Fruit fly (Drosophila melanogaster) whole organism, pupa: ENCODE results near the gene unc-119.

ENCODE experiments used
- CG10348 ChIP-seq: fragments of 200-800 bp; sonication (Bioruptor generic); IDR thresholded peaks from 2 replicates; pipeline ENCODE4 v1.3.6; 2022; ENCODE audit warnings: missing biosample characterization, missing genetic modification characterization
- CG12605 ChIP-seq: fragments of 200-800 bp; sonication (Bioruptor generic); IDR thresholded peaks from 2 replicates; pipeline ENCODE4 v1.3.6; 2022; ENCODE audit warnings: missing biosample characterization, missing genetic modification characterization
- CG13204 ChIP-seq: fragments of 200-800 bp; sonication (Bioruptor generic); optimal IDR thresholded peaks from 2 replicates; lab custom pipeline; 2018; ENCODE audit warnings: missing biosample characterization, mild to moderate bottlenecking, missing genetic modification characterization, moderate library complexity
- CG14655 ChIP-seq: fragments of 200-800 bp; sonication (Bioruptor generic); optimal IDR thresholded peaks from 3 replicates; lab custom pipeline; 2017; ENCODE audit warnings: mild to moderate bottlenecking, missing biosample characterization, missing genetic modification reagents, missing genetic modification characterization
- CG15710 ChIP-seq: fragments of 200-800 bp; sonication (Bioruptor generic); optimal IDR thresholded peaks from 2 replicates; lab custom pipeline; 2018; ENCODE audit warnings: missing biosample characterization, mild to moderate bottlenecking, missing genetic modification characterization, moderate library complexity
- CG17806 ChIP-seq: fragments of 200-800 bp; sonication (Bioruptor generic); optimal IDR thresholded peaks from 2 replicates; lab custom pipeline; 2018; ENCODE audit warnings: missing biosample characterization, mild to moderate bottlenecking, missing genetic modification characterization, moderate library complexity
- CG32121 ChIP-seq: fragments of 200-800 bp; sonication (Bioruptor generic); IDR thresholded peaks from 2 replicates; pipeline ENCODE4 v1.3.6; 2022; ENCODE audit warnings: missing biosample characterization, missing genetic modification characterization
- CG34367 ChIP-seq: fragments of 200-800 bp; sonication (Bioruptor generic); optimal IDR thresholded peaks from 2 replicates; lab custom pipeline; 2018; ENCODE audit warnings: missing biosample characterization, mild to moderate bottlenecking, missing genetic modification characterization
- CG4496 ChIP-seq: fragments of 200-800 bp; sonication (Bioruptor generic); IDR thresholded peaks from 3 replicates; pipeline ENCODE4 v1.3.6; 2022; ENCODE audit warnings: missing biosample characterization, missing genetic modification characterization
- CG8159 ChIP-seq: fragments of 200-800 bp; sonication (Bioruptor generic); optimal IDR thresholded peaks from 3 replicates; lab custom pipeline; 2018; ENCODE audit warnings: missing biosample characterization, mild to moderate bottlenecking, missing genetic modification characterization, moderate library complexity
- CG8301 ChIP-seq: fragments of 200-800 bp; sonication (Bioruptor generic); optimal IDR thresholded peaks from 2 replicates; lab custom pipeline; 2018; ENCODE audit warnings: missing biosample characterization, mild to moderate bottlenecking, missing genetic modification characterization
- CG9948 ChIP-seq: fragments of 200-800 bp; sonication (Bioruptor generic); optimal IDR thresholded peaks from 2 replicates; lab custom pipeline; 2018; ENCODE audit warnings: missing biosample characterization, mild to moderate bottlenecking, missing genetic modification characterization, moderate library complexity
- D1 ChIP-seq: fragments of 200-800 bp; sonication (Bioruptor generic); optimal IDR thresholded peaks from 2 replicates; lab custom pipeline; 2018; ENCODE audit warnings: missing biosample characterization, mild to moderate bottlenecking, missing genetic modification characterization, moderate library complexity
- EcR ChIP-seq: fragments of 200-800 bp; sonication (Bioruptor generic); optimal IDR thresholded peaks from 3 replicates; lab custom pipeline; 2019; ENCODE audit warnings: missing biosample characterization, missing genetic modification characterization, mild to moderate bottlenecking, moderate library complexity, missing genetic modification reagents
- Ets98B ChIP-seq: fragments of 200-800 bp; sonication (Bioruptor generic); IDR thresholded peaks from 2 replicates; pipeline ENCODE4 v1.3.6; 2022; ENCODE audit warnings: missing biosample characterization, missing genetic modification characterization
- Pif1A ChIP-seq: fragments of 200-800 bp; sonication (Bioruptor generic); optimal IDR thresholded peaks from 3 replicates; lab custom pipeline; 2016; ENCODE audit warnings: missing biosample characterization, missing genetic modification characterization
- Pif1B ChIP-seq: fragments of 200-800 bp; sonication (Bioruptor generic); optimal IDR thresholded peaks from 3 replicates; lab custom pipeline; 2016; ENCODE audit warnings: missing biosample characterization, missing genetic modification characterization
- Snoo ChIP-seq: fragments of 200-800 bp; sonication (Bioruptor generic); optimal IDR thresholded peaks from 3 replicates; lab custom pipeline; 2017; ENCODE audit warnings: missing biosample characterization, mild to moderate bottlenecking, missing genetic modification characterization, inconsistent platforms
- fd96Ca ChIP-seq: fragments of 200-800 bp; sonication (Bioruptor generic); IDR thresholded peaks from 3 replicates; pipeline ENCODE4 v1.3.6; 2022; ENCODE audit warnings: missing biosample characterization, missing genetic modification characterization
- gl ChIP-seq: fragments of 200-800 bp; sonication (Bioruptor generic); optimal IDR thresholded peaks from 2 replicates; lab custom pipeline; 2018; ENCODE audit warnings: missing biosample characterization, mild to moderate bottlenecking, missing genetic modification characterization
- rn ChIP-seq: fragments of 200-800 bp; sonication (Bioruptor generic); IDR thresholded peaks from 2 replicates; pipeline ENCODE4 v1.3.6; 2022; ENCODE audit warnings: missing biosample characterization, missing genetic modification characterization

Gene unc-119

DNA sequence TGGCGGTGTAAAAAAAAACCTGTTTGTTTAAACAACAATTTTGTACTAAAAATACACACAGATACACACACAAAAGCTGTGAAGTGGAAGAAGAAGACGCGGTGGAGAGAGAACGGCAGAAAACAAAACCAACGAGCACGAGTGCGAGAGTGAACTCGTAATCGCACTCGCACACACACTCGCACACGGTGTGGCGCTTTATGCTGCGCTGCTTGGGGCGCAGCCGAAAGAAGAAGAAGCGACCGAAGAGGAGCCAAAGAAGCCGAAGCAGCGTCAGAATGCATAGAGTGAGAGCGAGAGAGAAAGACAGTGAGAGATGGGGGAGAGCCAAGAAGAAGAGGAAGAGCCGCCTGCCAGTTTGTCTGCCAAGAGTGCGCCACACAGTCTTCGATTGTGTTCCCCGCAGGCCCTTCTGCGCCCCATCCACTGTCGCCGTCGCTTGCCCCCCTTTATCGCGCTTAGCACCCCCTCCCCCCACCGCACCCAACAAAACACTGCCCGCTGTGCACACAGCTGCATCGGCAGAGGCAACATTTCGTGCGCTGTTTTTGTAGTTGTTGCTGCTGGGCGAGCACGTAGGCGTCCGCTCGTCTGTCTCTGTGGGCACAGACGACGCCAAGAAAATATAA, 9.7 kb upstream of the unc-119 start:
- peak; percentile 66 for TF ChIP-seq fd96Ca (GFP tag; lab: Robert Waterston, UW)
- no peak for TF ChIP-seq CG17806 (tag; lab: Kevin White, UChicago)
- no peak for TF ChIP-seq D1 (tag; lab: Kevin White, UChicago)
- TF ChIP-seq gl (tag; lab: Kevin White, UChicago): no peak
- no peak for TF ChIP-seq CG34367 (tag; lab: Kevin White, UChicago)
- TF ChIP-seq Pif1A: no peak
- TF ChIP-seq CG14655 (GFP tag; lab: Kevin White, UChicago): no peak
- no peak for TF ChIP-seq Pif1B (GFP tag; lab: Kevin White, UChicago)
- 0 out of 2 replicates have a peak, but pooled peaks have one; percentile 13 for TF ChIP-seq rn (GFP tag; lab: Robert Waterston, UW)
- TF ChIP-seq Ets98B (GFP tag; lab: Robert Waterston, UW): peak; percentile 71
- TF ChIP-seq CG15710 (tag; lab: Kevin White, UChicago): no peak
- peak; percentile 95 for TF ChIP-seq CG13204 (GFP tag; lab: Kevin White, UChicago)
- peak; percentile 67 for TF ChIP-seq EcR
- TF ChIP-seq CG10348 (GFP tag; lab: Robert Waterston, UW): peak; percentile 61; the same call in 1 of the 2 replicates
- no peak for TF ChIP-seq CG8301
- no peak for TF ChIP-seq CG9948 (tag; lab: Kevin White, UChicago)
- peak; percentile 7; the same call in 1 of the 2 replicates for TF ChIP-seq CG12605 (GFP tag; lab: Robert Waterston, UW)
- peak; percentile 42; the same call in 2 of the 3 replicates for TF ChIP-seq CG4496
- TF ChIP-seq CG8159: no peak
- TF ChIP-seq CG32121 (GFP tag; lab: Robert Waterston, UW): peak; percentile 58
- peak; percentile 10 for TF ChIP-seq Snoo (tag; lab: Kevin White, UChicago)
- TF ChIP-seq, all 21 proteins: peak for 10

DNA sequence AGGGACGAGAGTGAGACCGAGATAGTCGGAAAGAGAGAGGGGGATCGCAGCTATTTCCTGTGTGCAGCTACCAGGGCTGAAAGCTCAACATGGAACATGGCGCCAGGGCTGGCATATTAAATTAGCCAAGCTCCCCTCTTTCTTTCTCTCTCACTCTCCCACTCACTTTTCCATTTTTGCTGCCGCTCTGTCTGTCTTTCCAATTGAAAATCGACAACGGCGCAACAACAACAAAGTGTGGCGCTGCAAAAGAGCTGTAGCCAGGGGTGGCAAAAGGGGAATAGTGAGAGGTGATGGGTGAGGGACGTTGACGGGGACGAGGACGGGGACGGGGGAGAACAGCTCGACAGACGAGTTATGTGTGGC, 9.2 kb upstream of the unc-119 start:
- TF ChIP-seq CG32121 (GFP tag; lab: Robert Waterston, UW) (0 out of 2 replicates have a peak, but pooled peaks have one; percentile 40), CG10348 (GFP tag; lab: Robert Waterston, UW) (no peak), Pif1A (peak; percentile 16), rn (GFP tag; lab: Robert Waterston, UW) (no peak), CG12605 (GFP tag; lab: Robert Waterston, UW) (no peak), Pif1B (GFP tag; lab: Kevin White, UChicago) (peak; percentile 11), CG8159 (peak; percentile 62), CG4496 (no peak; the same call in 2 of the 3 replicates), CG8301 (peak; percentile 17), CG34367 (tag; lab: Kevin White, UChicago) (peak; percentile 18), fd96Ca (GFP tag; lab: Robert Waterston, UW) (peak; percentile 73), CG13204 (GFP tag; lab: Kevin White, UChicago) (no peak), D1 (tag; lab: Kevin White, UChicago) (no peak), CG14655 (GFP tag; lab: Kevin White, UChicago) (peak; percentile 21), CG9948 (tag; lab: Kevin White, UChicago) (peak; percentile 37), Snoo (tag; lab: Kevin White, UChicago) (no peak), EcR (no peak), gl (tag; lab: Kevin White, UChicago) (no peak), CG15710 (tag; lab: Kevin White, UChicago) (peak; percentile 42), Ets98B (GFP tag; lab: Robert Waterston, UW) (peak; percentile 37), CG17806 (tag; lab: Kevin White, UChicago) (peak; percentile 40)

DNA sequence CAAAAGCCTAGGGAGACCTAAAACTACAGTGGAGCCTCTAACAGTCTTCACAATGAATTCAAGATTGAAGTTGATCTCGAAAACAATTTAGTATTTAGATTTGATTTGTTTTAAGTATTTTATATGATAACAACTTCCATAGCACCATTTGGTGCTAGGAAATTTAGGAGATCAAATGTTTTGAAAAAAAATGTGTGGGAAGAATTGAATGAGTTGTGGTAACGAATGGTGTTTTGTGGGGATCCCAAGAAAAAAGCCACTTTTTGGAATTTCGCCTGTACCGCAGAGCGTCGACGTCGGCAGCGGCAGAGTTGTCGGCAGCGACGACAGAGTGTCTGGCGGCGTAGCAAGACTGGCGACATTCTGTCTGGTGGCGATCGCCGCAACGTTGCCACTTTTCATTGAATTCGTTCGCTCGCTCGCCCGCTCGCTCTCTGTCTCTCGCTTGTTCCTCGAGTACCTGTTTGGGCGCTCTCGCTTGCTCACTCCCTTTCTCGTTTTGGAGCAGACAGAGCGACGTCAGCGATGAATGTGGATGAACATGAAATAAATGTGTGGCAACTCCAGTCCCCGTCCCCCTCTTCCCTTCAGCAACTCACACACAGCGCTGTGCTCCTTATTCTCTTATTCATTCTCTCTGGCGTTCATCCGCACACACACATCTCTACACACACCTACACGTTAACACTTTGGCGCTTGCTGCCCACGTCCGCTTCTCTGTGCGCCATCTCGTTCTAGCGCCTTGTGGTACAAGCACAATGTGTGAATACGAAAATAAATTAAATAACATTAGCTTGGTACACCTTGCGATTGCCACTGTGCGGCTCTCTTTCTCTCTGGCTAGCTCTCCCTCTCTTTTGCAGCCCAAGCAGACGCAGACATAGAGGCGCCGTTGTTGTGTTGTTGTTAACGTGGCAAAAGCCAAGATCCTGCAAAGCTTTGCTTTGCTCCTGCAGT, 8.6 kb upstream of the unc-119 start:
- peak; percentile 75 for TF ChIP-seq CG8159
- peak; percentile 4 for TF ChIP-seq Ets98B (GFP tag; lab: Robert Waterston, UW)
- peak; percentile 60 for TF ChIP-seq CG8301
- TF ChIP-seq CG10348 (GFP tag; lab: Robert Waterston, UW): 0 out of 2 replicates have a peak, but pooled peaks have one; percentile 42
- TF ChIP-seq fd96Ca (GFP tag; lab: Robert Waterston, UW): peak; percentile 27
- peak; percentile 52 for TF ChIP-seq Pif1A
- no peak; the same call in 2 of the 3 replicates for TF ChIP-seq CG4496
- TF ChIP-seq CG12605 (GFP tag; lab: Robert Waterston, UW): no peak; the same call in 1 of the 2 replicates
- TF ChIP-seq CG15710 (tag; lab: Kevin White, UChicago): peak; percentile 71
- TF ChIP-seq CG9948 (tag; lab: Kevin White, UChicago): peak; percentile 55
- TF ChIP-seq gl (tag; lab: Kevin White, UChicago): no peak
- TF ChIP-seq D1 (tag; lab: Kevin White, UChicago): no peak
- TF ChIP-seq CG13204 (GFP tag; lab: Kevin White, UChicago): no peak
- peak; percentile 67 for TF ChIP-seq CG14655 (GFP tag; lab: Kevin White, UChicago)
- TF ChIP-seq CG32121 (GFP tag; lab: Robert Waterston, UW): peak; percentile 46
- peak; percentile 34 for TF ChIP-seq EcR
- peak; percentile 60 for TF ChIP-seq CG17806 (tag; lab: Kevin White, UChicago)
- peak; percentile 19 for TF ChIP-seq Snoo (tag; lab: Kevin White, UChicago)
- peak; percentile 8 for TF ChIP-seq Pif1B (GFP tag; lab: Kevin White, UChicago)
- peak; percentile 44 for TF ChIP-seq CG34367 (tag; lab: Kevin White, UChicago)
- TF ChIP-seq rn (GFP tag; lab: Robert Waterston, UW): peak; percentile 22; the same call in 1 of the 2 replicates

DNA sequence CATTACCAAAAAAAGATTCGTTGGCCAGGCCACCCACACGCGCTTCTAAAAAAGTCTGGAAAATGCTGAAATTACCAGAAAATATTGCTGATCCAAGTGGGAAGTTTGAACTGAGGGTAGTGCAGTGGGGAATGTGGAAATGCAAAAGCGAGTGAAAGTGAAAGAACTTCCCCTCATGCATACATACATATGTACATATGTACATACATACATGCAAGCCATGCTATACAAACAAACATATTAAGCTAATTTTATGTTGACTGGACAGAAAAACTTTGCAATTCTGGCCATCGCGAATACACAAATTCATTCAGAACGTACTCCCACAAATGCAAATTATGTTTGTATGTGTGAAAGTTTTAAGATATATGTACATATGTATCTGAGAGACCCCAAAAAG, 7.2 kb upstream of the unc-119 start:
- TF ChIP-seq CG17806 (tag; lab: Kevin White, UChicago): no peak
- no peak for TF ChIP-seq Pif1A
- TF ChIP-seq Pif1B (GFP tag; lab: Kevin White, UChicago): no peak
- TF ChIP-seq CG10348 (GFP tag; lab: Robert Waterston, UW): no peak
- no peak for TF ChIP-seq CG15710 (tag; lab: Kevin White, UChicago)
- no peak for TF ChIP-seq CG8301
- TF ChIP-seq EcR: no peak
- no peak for TF ChIP-seq CG34367 (tag; lab: Kevin White, UChicago)
- no peak for TF ChIP-seq CG9948 (tag; lab: Kevin White, UChicago)
